Fruit fly (Drosophila melanogaster) whole organism: ENCODE data around the gene Nulp1.

ENCODE experiments used
- CG8478 ChIP-seq: fragments of >200 bp; optimal IDR thresholded peaks from 2 replicates; lab custom pipeline; 2018; ENCODE audit warnings: inconsistent platforms
- Dll ChIP-seq: fragments of >200 bp; optimal IDR thresholded peaks from 2 replicates; lab custom pipeline; 2017
- EcR ChIP-seq, 2 experiments: fragments of >200 bp; optimal IDR thresholded peaks; 2 replicates each; lab custom pipeline; 2017; ENCODE audit warnings: missing biosample characterization in 2 of 2, missing genetic modification characterization in 2 of 2, missing genetic modification reagents in 2 of 2
- pan ChIP-seq: fragments of >200 bp; optimal IDR thresholded peaks from 2 replicates; lab custom pipeline; 2017
- psq ChIP-seq: fragments of >200 bp; optimal IDR thresholded peaks from 2 replicates; lab custom pipeline; 2017
- usp ChIP-seq: fragments of >200 bp; optimal IDR thresholded peaks from 2 replicates; lab custom pipeline; 2017; ENCODE audit warnings: missing biosample characterization, missing genetic modification characterization, mixed read lengths

The Nulp1 gene

DNA sequence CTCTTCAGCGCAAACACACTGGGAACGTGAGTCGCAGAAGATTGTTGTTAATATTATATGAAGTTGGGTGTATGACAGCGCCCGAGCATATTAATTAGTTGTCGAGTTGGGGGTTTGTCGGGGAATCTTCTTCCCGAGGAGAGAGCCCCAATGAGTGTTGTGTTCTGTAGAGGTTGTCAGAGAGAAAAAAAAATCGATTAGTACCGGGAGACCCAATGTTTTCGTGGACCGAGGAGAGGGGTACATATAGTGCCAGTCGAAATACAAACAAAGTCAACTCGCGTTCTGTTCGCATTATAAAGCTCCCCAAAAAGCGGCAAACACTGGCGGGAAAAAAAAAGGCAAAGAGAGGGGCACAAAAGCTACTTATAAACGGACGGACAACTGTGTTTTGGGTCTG lies 36.3 kb upstream of the Nulp1 start:
- TF ChIP-seq usp (GFP tag; lab: Kevin White, UChicago) (no peak), CG8478 (no peak), psq (lab: Kevin White, UChicago) (no peak), pan (lab: Kevin White, UChicago) (no peak), EcR (GFP tag; optimal IDR thresholded peaks at IDR 0.05; lab: Kevin White, UChicago) (no peak), Dll (lab: Kevin White, UChicago) (no peak)

DNA sequence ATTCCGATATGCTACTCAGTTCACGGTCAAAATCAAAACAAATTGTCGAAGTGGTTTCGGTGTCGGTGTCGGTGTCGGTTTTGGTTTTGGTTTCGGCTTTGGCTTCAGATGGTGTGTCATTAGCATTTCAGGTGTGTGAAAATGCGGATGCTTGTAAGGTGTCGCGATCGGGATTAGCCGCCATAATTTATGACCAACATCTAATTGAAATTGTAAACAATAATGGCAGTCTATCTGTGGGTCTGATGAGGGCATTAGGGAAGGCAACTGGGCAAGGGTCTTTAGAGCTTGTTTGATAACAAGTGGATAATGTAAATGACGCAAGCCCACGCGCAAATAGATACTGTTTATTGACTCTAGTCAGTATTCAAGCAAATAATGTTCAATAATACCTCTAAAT lies 35.2 kb upstream of the Nulp1 start:
- TF ChIP-seq Dll (lab: Kevin White, UChicago) (no peak), CG8478 (no peak), pan (lab: Kevin White, UChicago) (no peak), psq (lab: Kevin White, UChicago) (no peak), EcR (GFP tag; optimal IDR thresholded peaks at IDR 0.05; lab: Kevin White, UChicago) (no peak), usp (GFP tag; lab: Kevin White, UChicago) (no peak)

DNA sequence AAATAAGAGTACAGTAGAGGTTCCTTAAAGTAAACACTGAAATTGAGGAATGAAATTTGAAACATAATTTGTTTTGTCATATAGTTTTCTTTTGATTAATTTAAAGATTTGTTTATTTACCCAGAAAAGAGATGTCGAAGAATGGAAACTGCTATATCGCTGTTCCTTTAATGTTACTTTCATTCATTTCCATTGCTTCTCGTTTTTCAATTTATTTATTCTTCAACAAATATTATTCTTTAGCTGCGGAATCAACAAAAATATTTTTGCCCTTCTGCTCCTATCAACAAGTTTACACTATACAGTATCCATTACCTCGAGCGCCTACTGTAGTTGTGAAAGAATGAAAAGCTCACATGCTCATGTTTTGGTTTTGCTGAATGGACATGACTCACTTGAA lies 34.0 kb upstream of the Nulp1 start:
- no peak for TF ChIP-seq EcR (GFP tag; optimal IDR thresholded peaks at IDR 0.05; lab: Kevin White, UChicago)
- TF ChIP-seq CG8478: no peak
- no peak for TF ChIP-seq Dll (lab: Kevin White, UChicago)
- TF ChIP-seq pan (lab: Kevin White, UChicago): no peak
- TF ChIP-seq usp (GFP tag; lab: Kevin White, UChicago): no peak
- TF ChIP-seq psq (lab: Kevin White, UChicago): no peak

DNA sequence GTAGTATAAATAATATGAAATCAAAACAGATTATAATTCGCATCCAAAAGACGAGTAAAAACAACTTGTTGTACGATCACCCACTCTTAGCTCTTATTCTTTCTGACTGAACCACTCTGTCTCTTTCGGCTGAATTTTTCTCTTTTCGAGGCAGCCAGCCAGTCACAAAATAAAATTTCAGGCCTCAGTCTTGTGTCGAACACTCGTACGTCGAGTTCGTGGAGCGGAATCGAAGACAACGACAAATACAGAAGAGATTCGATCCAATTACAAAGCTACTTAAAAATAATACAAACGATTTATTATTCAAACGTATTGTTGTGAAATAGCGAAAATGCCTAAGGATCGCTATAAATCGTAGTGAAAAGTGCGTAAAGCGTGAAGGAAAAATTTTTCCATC lies 33.0 kb upstream of the Nulp1 start:
- no peak for TF ChIP-seq pan (lab: Kevin White, UChicago)
- TF ChIP-seq usp (GFP tag; lab: Kevin White, UChicago): no peak
- TF ChIP-seq psq (lab: Kevin White, UChicago): no peak
- no peak for TF ChIP-seq Dll (lab: Kevin White, UChicago)
- TF ChIP-seq CG8478: no peak
- no peak for TF ChIP-seq EcR (GFP tag; optimal IDR thresholded peaks at IDR 0.05; lab: Kevin White, UChicago)

DNA sequence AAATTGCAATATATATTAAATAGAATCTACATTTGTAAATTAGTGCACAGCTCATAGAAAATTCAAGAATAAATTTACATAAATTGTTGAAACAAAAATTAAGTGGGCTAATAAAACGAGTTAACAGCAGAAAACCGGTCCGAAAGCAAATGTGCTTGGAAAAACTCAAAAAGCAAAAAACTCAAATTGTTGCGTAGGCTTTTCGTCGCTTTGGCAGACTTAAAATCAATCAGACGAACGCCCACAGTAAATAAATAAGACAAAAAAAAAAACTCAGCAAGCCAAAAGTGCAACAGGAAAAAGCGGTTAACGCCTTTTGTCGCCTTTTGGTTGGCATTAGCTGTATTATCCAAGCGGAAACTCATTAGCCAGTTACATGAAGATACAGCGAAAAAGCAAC lies 32.2 kb upstream of the Nulp1 start:
- TF ChIP-seq psq (lab: Kevin White, UChicago) (no peak), usp (GFP tag; lab: Kevin White, UChicago) (no peak), Dll (lab: Kevin White, UChicago) (no peak), CG8478 (no peak), pan (lab: Kevin White, UChicago) (no peak), EcR (GFP tag; optimal IDR thresholded peaks at IDR 0.05; lab: Kevin White, UChicago) (no peak)

DNA sequence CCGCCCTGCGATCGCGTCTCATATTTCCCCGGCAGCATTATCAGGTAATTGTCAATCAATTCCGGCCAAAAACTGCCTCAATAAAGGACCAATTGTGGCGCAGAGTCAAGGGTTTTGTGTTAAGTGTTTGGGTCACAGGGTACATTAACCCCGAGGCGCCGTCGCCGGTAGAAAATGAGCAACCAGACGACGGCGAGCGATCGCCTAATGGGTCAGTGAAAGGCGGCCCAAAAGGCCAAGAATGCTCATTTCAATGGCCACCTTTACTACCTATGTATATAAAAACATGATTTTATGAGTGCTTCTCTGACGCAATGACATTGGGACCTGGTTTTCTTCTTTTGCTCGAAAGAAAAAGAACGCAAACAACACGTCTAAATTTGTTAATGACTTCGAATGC lies 30.6 kb upstream of the Nulp1 start:
- no peak for TF ChIP-seq usp (GFP tag; lab: Kevin White, UChicago)
- TF ChIP-seq CG8478: no peak
- TF ChIP-seq Dll (lab: Kevin White, UChicago): no peak
- no peak for TF ChIP-seq pan (lab: Kevin White, UChicago)
- TF ChIP-seq psq (lab: Kevin White, UChicago): no peak
- TF ChIP-seq EcR (GFP tag; optimal IDR thresholded peaks at IDR 0.05; lab: Kevin White, UChicago): no peak

DNA sequence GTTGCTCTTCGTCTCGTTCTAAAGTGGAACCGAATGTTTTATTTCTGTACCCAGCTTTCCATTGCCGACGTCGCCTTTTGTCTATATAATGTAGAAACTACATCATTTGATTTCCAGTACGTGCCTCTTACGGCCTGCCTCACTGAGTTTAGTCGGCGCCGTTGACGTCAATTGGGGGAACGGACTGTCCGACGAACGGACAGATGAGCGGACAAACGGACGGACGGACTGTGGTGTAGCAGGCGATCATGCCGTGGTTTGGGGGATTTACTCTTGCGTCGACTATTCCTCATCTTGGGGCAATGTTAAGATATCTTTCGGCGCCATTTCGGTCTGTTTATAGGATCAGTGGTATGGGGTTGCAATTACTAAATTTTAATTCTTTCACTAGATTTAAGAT lies 29.4 kb upstream of the Nulp1 start:
- TF ChIP-seq CG8478 (no peak), psq (lab: Kevin White, UChicago) (no peak), Dll (lab: Kevin White, UChicago) (no peak), usp (GFP tag; lab: Kevin White, UChicago) (no peak), EcR (GFP tag; optimal IDR thresholded peaks at IDR 0.05; lab: Kevin White, UChicago) (no peak), pan (lab: Kevin White, UChicago) (no peak)

DNA sequence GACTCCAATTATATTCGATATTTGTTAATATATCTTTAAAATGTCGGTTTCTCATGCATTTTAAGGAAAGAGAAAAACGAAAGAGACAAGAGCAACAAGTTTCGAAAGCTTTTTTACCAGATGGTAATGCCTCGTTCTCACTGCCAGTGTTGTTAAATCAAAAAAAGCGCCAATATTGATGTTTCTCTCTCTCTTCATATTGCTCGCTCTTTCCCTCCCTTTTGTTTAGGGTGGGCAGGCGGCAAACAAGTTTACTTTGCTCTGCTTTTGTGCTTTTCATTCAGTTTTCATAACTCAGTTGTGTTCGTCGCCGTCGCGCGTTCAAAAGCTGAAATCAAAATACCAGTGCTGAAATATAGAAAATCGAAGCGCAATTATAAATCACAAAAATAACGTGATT lies 28.3 kb upstream of the Nulp1 start:
- TF ChIP-seq CG8478: no peak
- no peak for TF ChIP-seq pan (lab: Kevin White, UChicago)
- no peak for TF ChIP-seq EcR (GFP tag; optimal IDR thresholded peaks at IDR 0.05; lab: Kevin White, UChicago)
- TF ChIP-seq usp (GFP tag; lab: Kevin White, UChicago): no peak
- TF ChIP-seq psq (lab: Kevin White, UChicago): no peak
- no peak for TF ChIP-seq Dll (lab: Kevin White, UChicago)

DNA sequence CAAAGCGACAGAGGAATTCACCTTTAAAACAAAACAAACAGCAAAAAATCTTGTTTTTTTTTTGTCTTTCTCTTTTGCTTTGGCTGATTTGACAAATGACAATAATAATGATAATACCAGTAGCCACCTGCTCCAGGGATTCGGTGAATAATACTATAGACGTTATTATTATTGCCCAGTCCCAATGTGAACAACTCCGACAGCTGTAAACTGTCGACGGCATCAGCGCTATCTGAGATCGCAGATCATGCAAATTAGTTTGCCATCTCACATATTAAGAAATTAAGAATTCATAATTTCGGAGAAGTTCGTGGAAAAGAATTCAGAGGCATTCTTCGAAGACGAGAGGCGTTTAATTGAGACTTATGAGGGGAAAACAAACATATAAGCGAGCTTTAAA lies 23.9 kb upstream of the Nulp1 start:
- TF ChIP-seq psq (lab: Kevin White, UChicago) (no peak), EcR (GFP tag; optimal IDR thresholded peaks at IDR 0.05; lab: Kevin White, UChicago) (no peak), Dll (lab: Kevin White, UChicago) (no peak), usp (GFP tag; lab: Kevin White, UChicago) (no peak), CG8478 (no peak), pan (lab: Kevin White, UChicago) (no peak)

DNA sequence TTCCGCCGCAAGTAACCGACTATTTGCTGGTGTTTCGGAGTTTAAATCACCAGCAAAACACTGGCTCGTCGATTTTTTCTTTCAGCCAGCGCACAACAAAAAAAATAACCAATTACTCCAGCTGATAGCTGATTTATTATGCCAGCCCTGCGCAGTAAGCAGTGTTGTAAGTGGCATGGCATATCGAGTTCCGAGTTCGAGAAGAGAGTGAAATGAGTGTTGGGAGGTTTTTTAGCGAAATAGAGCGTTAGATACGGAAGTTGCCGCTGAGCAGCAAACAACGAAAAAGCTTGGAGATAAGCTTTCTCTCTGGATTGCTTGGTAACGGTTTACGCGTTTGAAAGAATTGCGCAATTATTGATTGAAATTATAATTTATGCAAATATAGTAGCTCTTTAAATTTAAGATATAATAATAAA lies 18.5 kb upstream of the Nulp1 start, which contains the start of gene CG7565:
Gene CG7565 (minus strand): TSS at position 137 of the 419 bp plus-strand sequence.
- TF ChIP-seq usp (GFP tag; lab: Kevin White, UChicago): no peak
- no peak for TF ChIP-seq pan (lab: Kevin White, UChicago)
- TF ChIP-seq Dll (lab: Kevin White, UChicago): no peak
- TF ChIP-seq psq (lab: Kevin White, UChicago): no peak
- TF ChIP-seq CG8478: no peak
- TF ChIP-seq EcR (GFP tag; optimal IDR thresholded peaks at IDR 0.05; lab: Kevin White, UChicago): no peak

DNA sequence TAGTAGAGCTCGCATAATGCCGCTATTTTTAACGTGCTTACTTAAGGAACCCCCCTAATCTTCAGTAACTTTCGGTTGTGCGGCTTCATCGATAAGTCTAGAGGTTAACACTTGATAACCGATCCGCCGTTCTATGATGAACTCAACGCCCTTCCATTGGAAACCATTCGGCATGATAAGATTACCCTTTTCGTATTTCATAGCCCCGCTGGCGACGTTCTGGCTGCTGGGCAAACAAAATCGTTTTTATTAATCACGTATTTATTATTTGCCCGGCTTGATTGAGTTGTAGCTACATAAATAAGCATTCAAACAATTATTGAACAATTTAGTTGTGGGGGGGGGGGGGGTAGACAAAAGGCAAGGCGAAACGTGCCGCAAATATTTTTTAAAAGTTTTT lies 16.6 kb upstream of the Nulp1 start:
- TF ChIP-seq EcR (GFP tag; optimal IDR thresholded peaks at IDR 0.05; lab: Kevin White, UChicago) (no peak), psq (lab: Kevin White, UChicago) (no peak), Dll (lab: Kevin White, UChicago) (no peak), usp (GFP tag; lab: Kevin White, UChicago) (no peak), pan (lab: Kevin White, UChicago) (no peak), CG8478 (no peak)

DNA sequence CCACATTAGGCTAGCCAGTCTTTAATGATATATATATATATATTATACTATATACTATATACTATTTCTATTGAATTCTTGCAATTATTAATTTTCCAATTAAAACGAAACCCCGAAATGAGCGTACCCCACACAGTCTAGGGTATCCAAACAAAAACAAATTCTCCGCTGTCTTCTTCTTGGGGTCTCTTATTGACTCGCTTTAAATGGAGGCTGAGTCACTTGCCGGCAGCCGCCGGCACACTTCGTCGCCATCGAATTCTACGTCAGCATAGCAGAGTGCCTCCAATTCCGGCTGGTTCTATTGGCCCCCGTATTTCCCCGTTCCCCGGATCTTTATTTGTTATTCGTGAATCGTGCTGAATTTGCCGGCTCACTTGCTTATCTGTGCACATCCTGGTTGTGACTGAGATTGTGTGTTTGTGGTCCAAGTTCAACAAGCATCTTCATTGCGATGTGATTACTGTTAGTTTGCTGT lies 15.5 kb upstream of the Nulp1 start:
- TF ChIP-seq psq (lab: Kevin White, UChicago) (no peak), pan (lab: Kevin White, UChicago) (no peak), CG8478 (no peak), EcR (GFP tag; optimal IDR thresholded peaks at IDR 0.05; lab: Kevin White, UChicago) (no peak), Dll (lab: Kevin White, UChicago) (no peak), usp (GFP tag; lab: Kevin White, UChicago) (no peak)
